Worm (Caenorhabditis elegans) whole organism, L1 larva: ENCODE measurements around the gene F35C8.5.
A peak's percentile ranks its signal among the peaks of the same experiment; 100 is the strongest.

Source experiments
- C16A3.4 ChIP-seq: fragments of 150-350 bp; optimal IDR thresholded peaks from 2 replicates; lab custom pipeline; 2014; ENCODE audit warnings: missing biosample characterization, missing genetic modification characterization
- C34B4.2 ChIP-seq: sonication (generic microtip); optimal IDR thresholded peaks from 2 replicates; lab custom pipeline; 2017; ENCODE audit warnings: mild to moderate bottlenecking, missing genetic modification characterization, missing compliant biosample characterization
- aha-1 ChIP-seq: fragments of 150-350 bp; optimal IDR thresholded peaks from 2 replicates; lab custom pipeline; 2014; ENCODE audit warnings: missing biosample characterization, missing genetic modification characterization
- aly-2 ChIP-seq: fragments of 150-350 bp; optimal IDR thresholded peaks from 2 replicates; lab custom pipeline; 2014; ENCODE audit warnings: missing biosample characterization, missing genetic modification characterization
- ceh-8 ChIP-seq: fragments of 200-800 bp; sonication (Bioruptor generic); optimal IDR thresholded peaks from 2 replicates; lab custom pipeline; 2018; ENCODE audit warnings: mild to moderate bottlenecking, missing genetic modification characterization, moderate library complexity, missing compliant biosample characterization
- ceh-88 ChIP-seq: fragments of 200-800 bp; sonication (Bioruptor generic); IDR thresholded peaks from 2 replicates; pipeline ENCODE4 v1.3.6; 2022; ENCODE audit warnings: missing genetic modification characterization, missing compliant biosample characterization
- ceh-90 ChIP-seq: sonication (generic microtip); optimal IDR thresholded peaks from 2 replicates; lab custom pipeline; 2016; ENCODE audit warnings: missing genetic modification characterization, missing compliant biosample characterization
- dpl-1 ChIP-seq, 3 experiments: fragments of 150-350 bp in 2 of 3; sonication (generic microtip) in 1 of 3; optimal IDR thresholded peaks; 2 replicates each; lab custom pipeline; 2014 to 2017; ENCODE audit warnings: missing biosample characterization in 3 of 3, missing genetic modification characterization in 3 of 3, missing genetic modification reagents in 3 of 3
- dsc-1 ChIP-seq: sonication (generic microtip); optimal IDR thresholded peaks from 2 replicates; lab custom pipeline; 2016; ENCODE audit warnings: mild to moderate bottlenecking, missing genetic modification characterization, missing compliant biosample characterization
- efl-3 ChIP-seq: fragments of 200-800 bp; sonication (Bioruptor generic); optimal IDR thresholded peaks from 2 replicates; lab custom pipeline; 2018; ENCODE audit warnings: mild to moderate bottlenecking, missing genetic modification characterization, missing compliant biosample characterization
- elt-2 ChIP-seq: sonication (generic microtip); optimal IDR thresholded peaks from 2 replicates; lab custom pipeline; 2016; ENCODE audit warnings: missing genetic modification characterization, mild to moderate bottlenecking, inconsistent platforms, missing compliant biosample characterization, missing genetic modification reagents
- elt-3 ChIP-seq, 6 experiments: fragments of 150-350 bp in 1 of 6; sonication (generic microtip); optimal IDR thresholded peaks; 2 replicates each; lab custom pipeline; 2017 to 2018; ENCODE audit warnings: missing biosample characterization in 6 of 6, missing genetic modification characterization in 6 of 6, inconsistent platforms in 1 of 6
- ets-5 ChIP-seq: fragments of 200-800 bp; sonication (Bioruptor generic); IDR thresholded peaks from 2 replicates; pipeline ENCODE4 v1.3.6; 2022; ENCODE audit warnings: missing genetic modification characterization, missing compliant biosample characterization
- fkh-10 ChIP-seq: sonication (generic microtip); optimal IDR thresholded peaks from 2 replicates; lab custom pipeline; 2017; ENCODE audit warnings: missing biosample characterization, missing genetic modification reagents, missing genetic modification characterization
- fkh-4 ChIP-seq: sonication (generic microtip); optimal IDR thresholded peaks from 2 replicates; lab custom pipeline; 2016; ENCODE audit warnings: missing compliant biosample characterization, missing genetic modification characterization, borderline replicate concordance
- fos-1 ChIP-seq: fragments of 150-350 bp; optimal IDR thresholded peaks from 2 replicates; lab custom pipeline; 2014; ENCODE audit warnings: missing biosample characterization, missing genetic modification characterization
- hlh-17 ChIP-seq: fragments of 200-800 bp; sonication (Bioruptor generic); optimal IDR thresholded peaks from 2 replicates; lab custom pipeline; 2018; ENCODE audit warnings: missing genetic modification characterization, mild to moderate bottlenecking, missing compliant biosample characterization, moderate library complexity, borderline replicate concordance
- hlh-4 ChIP-seq: sonication (generic microtip); optimal IDR thresholded peaks from 2 replicates; lab custom pipeline; 2016; ENCODE audit warnings: mild to moderate bottlenecking, missing genetic modification characterization, missing compliant biosample characterization
- isw-1 ChIP-seq: fragments of 200-800 bp; sonication (Bioruptor generic); IDR thresholded peaks from 2 replicates; pipeline ENCODE4 v1.3.6; 2022; ENCODE audit warnings: missing genetic modification characterization, missing compliant biosample characterization
- jun-1 ChIP-seq: fragments of 150-350 bp; optimal IDR thresholded peaks from 2 replicates; lab custom pipeline; 2014; ENCODE audit warnings: missing biosample characterization, missing genetic modification reagents, missing genetic modification characterization
- lin-14 ChIP-seq: fragments of 200-800 bp; sonication (Bioruptor generic); optimal IDR thresholded peaks from 2 replicates; lab custom pipeline; 2018; ENCODE audit warnings: mild to moderate bottlenecking, missing genetic modification characterization, moderate library complexity, missing compliant biosample characterization
- lin-35 ChIP-seq, 2 experiments: fragments of 150-350 bp; optimal IDR thresholded peaks; 2 replicates each; lab custom pipeline; 2014; ENCODE audit warnings: missing biosample characterization in 2 of 2, missing genetic modification characterization in 2 of 2, missing genetic modification reagents in 2 of 2
- lin-39 ChIP-seq: fragments of 150-350 bp; optimal IDR thresholded peaks from 2 replicates; lab custom pipeline; 2014; ENCODE audit warnings: missing biosample characterization, missing genetic modification reagents, missing genetic modification characterization
- lir-3 ChIP-seq: sonication (generic microtip); optimal IDR thresholded peaks from 2 replicates; lab custom pipeline; 2016; ENCODE audit warnings: mild to moderate bottlenecking, missing genetic modification characterization, moderate library complexity, missing compliant biosample characterization; ENCODE audit not compliant: poor library complexity
- mdl-1 ChIP-seq, 2 experiments: fragments of 150-350 bp; optimal IDR thresholded peaks; 2 replicates each; lab custom pipeline; 2014 to 2017; ENCODE audit warnings: missing biosample characterization in 2 of 2, missing genetic modification characterization in 2 of 2, inconsistent platforms in 1 of 2
- nhr-11 ChIP-seq: fragments of 150-350 bp; optimal IDR thresholded peaks from 2 replicates; lab custom pipeline; 2014; ENCODE audit warnings: missing biosample characterization, missing genetic modification characterization
- nhr-19 ChIP-seq: fragments of 200-800 bp; sonication (Bioruptor generic); conservative IDR thresholded peaks from 2 replicates; pipeline ENCODE4 v1.3.6; 2022; ENCODE audit warnings: missing genetic modification characterization, missing compliant biosample characterization
- nhr-20 ChIP-seq: sonication (generic microtip); optimal IDR thresholded peaks from 2 replicates; lab custom pipeline; 2016; ENCODE audit warnings: mild to moderate bottlenecking, missing genetic modification characterization, missing compliant biosample characterization
- nhr-28 ChIP-seq: fragments of 150-350 bp; optimal IDR thresholded peaks from 2 replicates; lab custom pipeline; 2014; ENCODE audit warnings: missing biosample characterization, missing genetic modification characterization
- nhr-71 ChIP-seq: sonication (generic microtip); optimal IDR thresholded peaks from 2 replicates; lab custom pipeline; 2016; ENCODE audit warnings: mild to moderate bottlenecking, missing genetic modification characterization, moderate library complexity, missing compliant biosample characterization
- nhr-76 ChIP-seq: sonication (generic microtip); optimal IDR thresholded peaks from 2 replicates; lab custom pipeline; 2017; ENCODE audit warnings: missing biosample characterization, missing genetic modification characterization
- nhr-85 ChIP-seq: sonication (generic microtip); peaks from one replicate; lab custom pipeline; 2016; ENCODE audit warnings: missing genetic modification characterization, inconsistent platforms, missing compliant biosample characterization
- nhr-90 ChIP-seq: sonication (generic microtip); optimal IDR thresholded peaks from 2 replicates; lab custom pipeline; 2016; ENCODE audit warnings: mild to moderate bottlenecking, missing genetic modification characterization, missing compliant biosample characterization; ENCODE audit not compliant: poor library complexity
- pag-3 ChIP-seq: sonication (generic microtip); optimal IDR thresholded peaks from 2 replicates; lab custom pipeline; 2017; ENCODE audit warnings: missing genetic modification characterization, mild to moderate bottlenecking, missing compliant biosample characterization, antibody characterized with exemption, borderline replicate concordance; ENCODE audit not compliant: insufficient read depth
- pax-3 ChIP-seq: fragments of 200-800 bp; sonication (Bioruptor generic); optimal IDR thresholded peaks from 2 replicates; lab custom pipeline; 2018; ENCODE audit warnings: mild to moderate bottlenecking, missing genetic modification characterization, moderate library complexity, missing compliant biosample characterization
- rnt-1 ChIP-seq: sonication (generic microtip); optimal IDR thresholded peaks from 2 replicates; lab custom pipeline; 2016; ENCODE audit warnings: mild to moderate bottlenecking, missing genetic modification characterization, moderate library complexity, missing compliant biosample characterization
- skn-1 ChIP-seq: fragments of 150-350 bp; optimal IDR thresholded peaks from 2 replicates; lab custom pipeline; 2014; ENCODE audit warnings: missing biosample characterization, missing genetic modification characterization
- snpc-4 ChIP-seq: fragments of 150-350 bp; optimal IDR thresholded peaks from 2 replicates; lab custom pipeline; 2014; ENCODE audit warnings: missing biosample characterization, missing genetic modification characterization
- sptf-1 ChIP-seq: fragments of 150-350 bp; optimal IDR thresholded peaks from 2 replicates; lab custom pipeline; 2014; ENCODE audit warnings: missing biosample characterization, missing genetic modification characterization
- sup-37 ChIP-seq: fragments of 200-800 bp; sonication (Bioruptor generic); optimal IDR thresholded peaks from 2 replicates; lab custom pipeline; 2018; ENCODE audit warnings: mild to moderate bottlenecking, missing genetic modification characterization, missing compliant biosample characterization
- tbx-2 ChIP-seq: sonication (generic microtip); optimal IDR thresholded peaks from 2 replicates; lab custom pipeline; 2016; ENCODE audit warnings: missing genetic modification characterization, missing compliant biosample characterization
- tlp-1 ChIP-seq: fragments of 150-350 bp; optimal IDR thresholded peaks from 2 replicates; lab custom pipeline; 2014; ENCODE audit warnings: missing biosample characterization, missing genetic modification characterization
- unc-30 ChIP-seq: sonication (generic microtip); optimal IDR thresholded peaks from 2 replicates; lab custom pipeline; 2017; ENCODE audit warnings: missing biosample characterization, missing genetic modification characterization
- unc-62 ChIP-seq: fragments of 150-350 bp; optimal IDR thresholded peaks from 2 replicates; lab custom pipeline; 2014; ENCODE audit warnings: missing biosample characterization, missing genetic modification reagents, missing genetic modification characterization
- unc-86 ChIP-seq: sonication (generic microtip); optimal IDR thresholded peaks from 2 replicates; lab custom pipeline; 2016; ENCODE audit warnings: missing genetic modification characterization, missing compliant biosample characterization
- unc-98 ChIP-seq: fragments of 200-800 bp; sonication (Bioruptor generic); IDR thresholded peaks from 2 replicates; pipeline ENCODE4 v1.3.6; 2022; ENCODE audit warnings: missing genetic modification characterization, missing compliant biosample characterization
- vab-15 ChIP-seq: sonication (generic microtip); optimal IDR thresholded peaks from 2 replicates; lab custom pipeline; 2017; ENCODE audit warnings: missing genotype, mild to moderate bottlenecking, missing genetic modification characterization, missing compliant biosample characterization
- zag-1 ChIP-seq: fragments of 150-350 bp; optimal IDR thresholded peaks from 2 replicates; lab custom pipeline; 2014; ENCODE audit warnings: missing biosample characterization, missing genetic modification characterization
- zip-4 ChIP-seq: fragments of 200-800 bp; sonication (Bioruptor generic); optimal IDR thresholded peaks from 2 replicates; lab custom pipeline; 2018; ENCODE audit warnings: mild to moderate bottlenecking, missing genetic modification characterization, moderate library complexity, missing compliant biosample characterization
- ztf-11 ChIP-seq, 2 experiments: sonication (generic microtip); optimal IDR thresholded peaks; 2 replicates each; lab custom pipeline; 2016 to 2017; ENCODE audit warnings: missing genetic modification characterization in 2 of 2, missing biosample characterization in 1 of 2, missing compliant biosample characterization in 1 of 2

F35C8.5 gene

ce11 chrX:5354022-5354876 is 11.4 kb upstream of the F35C8.5 start, which contains the start of gene pfn-2 (continued):
- no peak for TF ChIP-seq pag-3
- TF ChIP-seq hlh-17: no peak
- peak; percentile 17 for TF ChIP-seq nhr-71 (tag; lab: Kevin White, UChicago)
- no peak for TF ChIP-seq nhr-11 (tag; lab: Kevin White, UChicago)
- no peak for TF ChIP-seq snpc-4 (tag; lab: Kevin White, UChicago)
- no peak for TF ChIP-seq jun-1 (tag; lab: Kevin White, UChicago)
- no peak for TF ChIP-seq unc-98 (GFP tag; lab: Robert Waterston, UW)
- TF ChIP-seq efl-3: no peak
- TF ChIP-seq unc-62 (GFP tag; lab: Kevin White, UChicago): no peak
- no peak for TF ChIP-seq fkh-10 (GFP tag; lab: Kevin White, UChicago)
- peak; percentile 50 for TF ChIP-seq rnt-1 (tag; lab: Kevin White, UChicago)
- no peak for TF ChIP-seq C16A3.4
- TF ChIP-seq pax-3 (tag; lab: Kevin White, UChicago): no peak
- TF ChIP-seq zip-4 (GFP tag; lab: Kevin White, UChicago): no peak
- TF ChIP-seq hlh-4 (tag; lab: Kevin White, UChicago): no peak
- no peak for TF ChIP-seq tbx-2 (tag; lab: Kevin White, UChicago)
- no peak for TF ChIP-seq fos-1 (tag; lab: Kevin White, UChicago)
- no peak for TF ChIP-seq fkh-4
- no peak for TF ChIP-seq ceh-90
- peak in 1 of 2 experiments; percentile 4 for TF ChIP-seq lin-35 (GFP tag; optimal IDR thresholded peaks at IDR 0.05; lab: Kevin White, UChicago)
- TF ChIP-seq aly-2 (tag; lab: Kevin White, UChicago): no peak
- TF ChIP-seq dsc-1 (tag; lab: Kevin White, UChicago): peak; percentile 26
- TF ChIP-seq isw-1 (GFP tag; lab: Robert Waterston, UW): no peak
- TF ChIP-seq unc-86: peak; percentile 13
- no peak for TF ChIP-seq lin-39 (tag; lab: Kevin White, UChicago)
- peak; percentile 14 for TF ChIP-seq ceh-8 (GFP tag; lab: Kevin White, UChicago)
- TF ChIP-seq nhr-19 (GFP tag; lab: Robert Waterston, UW): no peak
- no peak for TF ChIP-seq sup-37
- TF ChIP-seq nhr-76: no peak
- no peak for TF ChIP-seq elt-2 (tag; lab: Kevin White, UChicago)
- TF ChIP-seq zag-1 (tag; lab: Kevin White, UChicago): no peak
- TF ChIP-seq elt-3 (tag; optimal IDR thresholded peaks at IDR 0.05; lab: Kevin White, UChicago): no peak
- no peak for TF ChIP-seq unc-30 (tag; lab: Kevin White, UChicago)
- TF ChIP-seq mdl-1 (tag; optimal IDR thresholded peaks at IDR 0.05; lab: Kevin White, UChicago): peak in 1 of 2 experiments; percentile 11
- no peak for TF ChIP-seq dpl-1 (GFP tag; optimal IDR thresholded peaks at IDR 0.05; lab: Kevin White, UChicago)
- TF ChIP-seq C34B4.2: no peak
- no peak for TF ChIP-seq tlp-1 (tag; lab: Kevin White, UChicago)
- TF ChIP-seq lir-3: no peak
- TF ChIP-seq nhr-90 (tag; lab: Kevin White, UChicago): peak; percentile 15
- TF ChIP-seq aha-1 (tag; lab: Kevin White, UChicago): no peak
- TF ChIP-seq nhr-85 (tag; lab: Kevin White, UChicago): peak; percentile 70
- TF ChIP-seq vab-15 (tag; lab: Kevin White, UChicago): no peak
- TF ChIP-seq lin-14 (GFP tag; lab: Kevin White, UChicago): peak; percentile 83
- TF ChIP-seq nhr-28: no peak
- no peak for TF ChIP-seq ets-5 (GFP tag; lab: Robert Waterston, UW)
- no peak for TF ChIP-seq sptf-1
- peak; percentile 43 for TF ChIP-seq nhr-20 (tag; lab: Kevin White, UChicago)
- TF ChIP-seq ztf-11 (tag; optimal IDR thresholded peaks at IDR 0.05; lab: Kevin White, UChicago): peak in 1 of 2 experiments; percentile 44
- TF ChIP-seq skn-1 (tag; lab: Kevin White, UChicago): peak; percentile 42
- TF ChIP-seq ceh-88: no peak
